Worm (Caenorhabditis elegans) whole organism, young adult: Measurements from ENCODE around the gene glb-14.
"Not testable (repeated sequence)": the region's sequence is repeated elsewhere in the genome, so short reads cannot be mapped to it uniquely, and the experiment has no call there.

ENCODE experiments used
- B0261.1 ChIP-seq: sonication (generic microtip); optimal IDR thresholded peaks from 2 replicates; lab custom pipeline; 2016; ENCODE audit warnings: mild to moderate bottlenecking, missing genetic modification characterization, moderate library complexity, missing compliant biosample characterization
- B0336.3 ChIP-seq: fragments of 200-800 bp; sonication (Bioruptor generic); IDR thresholded peaks from 2 replicates; pipeline ENCODE4 v1.3.6; 2022; ENCODE audit warnings: missing genetic modification characterization, missing compliant biosample characterization
- F22D6.2 ChIP-seq: sonication (generic microtip); optimal IDR thresholded peaks from 2 replicates; lab custom pipeline; 2016; ENCODE audit warnings: mild to moderate bottlenecking, missing genetic modification characterization, missing compliant biosample characterization
- F33H1.4 ChIP-seq: fragments of 200-800 bp; sonication (Bioruptor generic); IDR thresholded peaks from 2 replicates; pipeline ENCODE4 v1.3.6; 2022; ENCODE audit warnings: missing genetic modification reagents, missing genetic modification characterization, missing compliant biosample characterization
- F37B4.10 ChIP-seq: fragments of 200-800 bp; sonication (Bioruptor generic); IDR thresholded peaks from 2 replicates; pipeline ENCODE4 v1.3.6; 2022; ENCODE audit warnings: missing genetic modification characterization, missing compliant biosample characterization
- Y53G8AR.9 ChIP-seq: fragments of 200-800 bp; sonication (Bioruptor generic); conservative IDR thresholded peaks from 2 replicates; pipeline ENCODE4 v1.3.6; 2022; ENCODE audit warnings: missing genetic modification reagents, missing genetic modification characterization, missing compliant biosample characterization
- Y79H2A.3 ChIP-seq: fragments of 200-800 bp; sonication (Bioruptor generic); conservative IDR thresholded peaks from 2 replicates; pipeline ENCODE4 v1.3.6; 2022; ENCODE audit warnings: missing genetic modification reagents, missing genetic modification characterization, missing compliant biosample characterization
- Y95B8A.8 ChIP-seq: fragments of 200-800 bp; sonication (Bioruptor generic); IDR thresholded peaks from 2 replicates; pipeline ENCODE4 v1.3.6; 2022; ENCODE audit warnings: missing genetic modification reagents, missing genetic modification characterization, missing compliant biosample characterization
- ZK185.1 ChIP-seq: sonication (generic microtip); optimal IDR thresholded peaks from 2 replicates; lab custom pipeline; 2016; ENCODE audit warnings: mild to moderate bottlenecking, missing genetic modification characterization, missing compliant biosample characterization; ENCODE audit not compliant: poor library complexity, severe bottlenecking
- akir-1 ChIP-seq: fragments of 200-800 bp; sonication (Bioruptor generic); optimal IDR thresholded peaks from 2 replicates; lab custom pipeline; 2018; ENCODE audit warnings: mild to moderate bottlenecking, missing genetic modification characterization, moderate library complexity, missing compliant biosample characterization
- atf-7 ChIP-seq: sonication (generic microtip); optimal IDR thresholded peaks from 2 replicates; lab custom pipeline; 2017; ENCODE audit warnings: mild to moderate bottlenecking, missing genetic modification characterization, missing compliant biosample characterization
- attf-3 ChIP-seq: fragments of 200-800 bp; sonication (Bioruptor generic); conservative IDR thresholded peaks from 2 replicates; pipeline ENCODE4 v1.3.6; 2022; ENCODE audit warnings: missing genetic modification reagents, missing genetic modification characterization, missing compliant biosample characterization
- attf-6 ChIP-seq: fragments of 200-800 bp; sonication (Bioruptor generic); IDR thresholded peaks from 2 replicates; pipeline ENCODE4 v1.3.6; 2022; ENCODE audit warnings: missing genetic modification reagents, missing genetic modification characterization, missing compliant biosample characterization
- bed-2 ChIP-seq: fragments of 200-800 bp; sonication (Bioruptor generic); IDR thresholded peaks from 2 replicates; pipeline ENCODE4 v1.3.6; 2022; ENCODE audit warnings: missing genetic modification reagents, missing genetic modification characterization, missing compliant biosample characterization
- cebp-1 ChIP-seq, 2 experiments: fragments of 200-800 bp in 1 of 2; sonication (Bioruptor generic) in 1 of 2; sonication (generic microtip) in 1 of 2; IDR thresholded peaks in 1 of 2; optimal IDR thresholded peaks in 1 of 2; 2 replicates each; pipeline versions ENCODE4 v1.3.6 to Lab custom; 2017 to 2022; ENCODE audit warnings: missing compliant biosample characterization in 2 of 2, missing genetic modification characterization in 2 of 2, mild to moderate bottlenecking in 1 of 2, missing genetic modification reagents in 1 of 2, moderate library complexity in 1 of 2
- ceh-91 ChIP-seq: fragments of 200-800 bp; sonication (Bioruptor generic); IDR thresholded peaks from 2 replicates; pipeline ENCODE4 v1.3.6; 2022; ENCODE audit warnings: missing genetic modification reagents, missing genetic modification characterization, missing compliant biosample characterization
- dox-1 ChIP-seq: fragments of 200-800 bp; sonication (Bioruptor generic); IDR thresholded peaks from 2 replicates; pipeline ENCODE4 v1.3.6; 2022; ENCODE audit warnings: missing genetic modification reagents, missing genetic modification characterization, missing compliant biosample characterization
- egl-18 ChIP-seq: fragments of 200-800 bp; sonication (Bioruptor generic); IDR thresholded peaks from 2 replicates; pipeline ENCODE4 v1.3.6; 2022; ENCODE audit warnings: missing genetic modification reagents, missing genetic modification characterization, missing compliant biosample characterization
- egrh-3 ChIP-seq: fragments of 200-800 bp; sonication (Bioruptor generic); IDR thresholded peaks from 2 replicates; pipeline ENCODE4 v1.3.6; 2022; ENCODE audit warnings: missing genetic modification reagents, missing genetic modification characterization, missing compliant biosample characterization
- ekl-4 ChIP-seq: fragments of 200-800 bp; sonication (Bioruptor generic); IDR thresholded peaks from 2 replicates; pipeline ENCODE4 v1.3.6; 2022; ENCODE audit warnings: missing genetic modification reagents, missing genetic modification characterization, missing compliant biosample characterization
- gei-17 ChIP-seq: fragments of 200-800 bp; sonication (Bioruptor generic); optimal IDR thresholded peaks from 2 replicates; lab custom pipeline; 2018; ENCODE audit warnings: mild to moderate bottlenecking, missing genetic modification characterization, missing compliant biosample characterization
- hmg-1.2 ChIP-seq: fragments of 200-800 bp; sonication (Bioruptor generic); IDR thresholded peaks from 2 replicates; pipeline ENCODE4 v1.3.6; 2022; ENCODE audit warnings: missing genetic modification reagents, missing genetic modification characterization, missing compliant biosample characterization
- let-607 ChIP-seq, 2 experiments: fragments of 200-800 bp in 1 of 2; sonication (Bioruptor generic) in 1 of 2; sonication (generic microtip) in 1 of 2; optimal IDR thresholded peaks; 2 replicates each; lab custom pipeline; 2016 to 2018; ENCODE audit warnings: mild to moderate bottlenecking in 2 of 2, missing compliant biosample characterization in 2 of 2, missing genetic modification characterization in 2 of 2, moderate library complexity in 2 of 2, missing genotype in 1 of 2
- lin-54 ChIP-seq: fragments of 200-800 bp; sonication (Bioruptor generic); optimal IDR thresholded peaks from 2 replicates; lab custom pipeline; 2018; ENCODE audit warnings: mild to moderate bottlenecking, missing genetic modification characterization, missing compliant biosample characterization
- lir-1 ChIP-seq: fragments of 200-800 bp; sonication (Bioruptor generic); conservative IDR thresholded peaks from 2 replicates; pipeline ENCODE4 v1.3.6; 2022; ENCODE audit warnings: missing genetic modification reagents, missing genetic modification characterization, missing compliant biosample characterization
- lsl-1 ChIP-seq: fragments of 200-800 bp; sonication (Bioruptor generic); optimal IDR thresholded peaks from 2 replicates; lab custom pipeline; 2018; ENCODE audit warnings: mild to moderate bottlenecking, missing genetic modification characterization, moderate library complexity, missing compliant biosample characterization
- madf-3 ChIP-seq: fragments of 200-800 bp; sonication (Bioruptor generic); IDR thresholded peaks from 2 replicates; pipeline ENCODE4 v1.3.6; 2022; ENCODE audit warnings: missing genetic modification reagents, missing genetic modification characterization, missing compliant biosample characterization
- madf-6 ChIP-seq: fragments of 200-800 bp; sonication (Bioruptor generic); IDR thresholded peaks from 2 replicates; pipeline ENCODE4 v1.3.6; 2022; ENCODE audit warnings: missing genetic modification reagents, missing genetic modification characterization, missing compliant biosample characterization
- madf-8 ChIP-seq: fragments of 200-800 bp; sonication (Bioruptor generic); conservative IDR thresholded peaks from 2 replicates; pipeline ENCODE4 v1.3.6; 2022; ENCODE audit warnings: missing genetic modification reagents, missing genetic modification characterization, missing compliant biosample characterization
- mcd-1 ChIP-seq: fragments of 200-800 bp; sonication (Bioruptor generic); IDR thresholded peaks from 2 replicates; pipeline ENCODE4 v1.3.6; 2022; ENCODE audit warnings: missing genetic modification reagents, missing genetic modification characterization, missing compliant biosample characterization
- nhr-80 ChIP-seq: sonication (generic microtip); optimal IDR thresholded peaks from 2 replicates; lab custom pipeline; 2016; ENCODE audit warnings: missing genetic modification characterization, missing compliant biosample characterization
- nhr-90 ChIP-seq: sonication (generic microtip); optimal IDR thresholded peaks from 2 replicates; lab custom pipeline; 2016; ENCODE audit warnings: missing genotype, mild to moderate bottlenecking, missing genetic modification characterization, missing compliant biosample characterization
- pbrm-1 ChIP-seq: fragments of 200-800 bp; sonication (Bioruptor generic); IDR thresholded peaks from 2 replicates; pipeline ENCODE4 v1.3.6; 2022; ENCODE audit warnings: missing genetic modification reagents, missing genetic modification characterization, missing compliant biosample characterization
- rec-8 ChIP-seq, 2 experiments: sonication (generic microtip); optimal IDR thresholded peaks; 2 replicates each; lab custom pipeline; 2016; ENCODE audit warnings: mild to moderate bottlenecking in 2 of 2, missing genetic modification characterization in 2 of 2, missing genetic modification reagents in 2 of 2, missing genotype in 2 of 2, missing biosample characterization in 1 of 2, missing compliant biosample characterization in 1 of 2, moderate library complexity in 1 of 2
- snpc-4 ChIP-seq, 5 experiments: fragments of 150-350 bp in 1 of 5; sonication (generic microtip) in 4 of 5; optimal IDR thresholded peaks; 2 replicates each; lab custom pipeline; 2014 to 2018; ENCODE audit warnings: missing genetic modification characterization in 5 of 5, missing biosample characterization in 3 of 5, antibody characterized with exemption in 2 of 5, mild to moderate bottlenecking in 2 of 5, missing compliant biosample characterization in 2 of 5, missing genotype in 2 of 5, moderate library complexity in 2 of 5, missing genetic modification reagents in 1 of 5
- somi-1 ChIP-seq: fragments of 200-800 bp; sonication (Bioruptor generic); optimal IDR thresholded peaks from 2 replicates; lab custom pipeline; 2018; ENCODE audit warnings: mild to moderate bottlenecking, missing genetic modification characterization, missing compliant biosample characterization
- tlf-1 ChIP-seq: fragments of 200-800 bp; sonication (Bioruptor generic); optimal IDR thresholded peaks from 2 replicates; lab custom pipeline; 2018; ENCODE audit warnings: mild to moderate bottlenecking, missing genetic modification characterization, missing compliant biosample characterization
- ztf-18 ChIP-seq: sonication (generic microtip); optimal IDR thresholded peaks from 2 replicates; lab custom pipeline; 2016; ENCODE audit warnings: missing genotype, mild to moderate bottlenecking, missing genetic modification characterization, missing compliant biosample characterization
- ztf-26 ChIP-seq: sonication (generic microtip); optimal IDR thresholded peaks from 2 replicates; lab custom pipeline; 2017; ENCODE audit warnings: missing genetic modification characterization, missing compliant biosample characterization
- ztf-3 ChIP-seq: fragments of 200-800 bp; sonication (Bioruptor generic); optimal IDR thresholded peaks from 2 replicates; lab custom pipeline; 2018; ENCODE audit warnings: mild to moderate bottlenecking, missing genetic modification characterization, missing compliant biosample characterization

The glb-14 gene

DNA sequence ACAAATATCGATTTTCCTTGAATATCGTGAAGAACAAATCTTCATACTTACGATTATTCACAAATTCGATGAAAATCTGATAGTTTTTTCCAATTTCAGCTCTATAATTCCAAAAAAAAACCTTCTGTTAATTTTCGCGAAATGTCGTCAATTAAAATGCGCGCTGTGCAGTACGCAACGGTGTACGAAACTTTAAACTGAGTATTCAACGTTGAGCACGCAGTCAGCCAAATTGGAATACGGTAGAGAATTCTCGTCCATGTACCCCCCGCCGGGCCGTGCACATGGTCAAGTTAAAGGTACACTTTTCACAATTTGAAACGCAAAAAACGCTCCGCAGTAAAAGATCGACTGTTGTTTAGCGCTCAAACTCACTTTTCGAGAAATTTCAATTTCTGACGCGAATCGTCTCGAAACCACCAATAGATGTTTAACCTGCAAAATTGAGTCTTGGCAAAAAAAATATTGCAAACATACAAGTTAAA, 45.4 kb upstream of the glb-14 start, which contains the start of gene F28F8.7 (continued):
- TF ChIP-seq egl-18 (GFP tag; lab: Robert Waterston, UW) (0 out of 2 replicates have a peak, but pooled peaks have one; percentile 25), snpc-4 (tag; optimal IDR thresholded peaks at IDR 0.05; lab: Kevin White, UChicago) (peak in 2 of 4 experiments; percentile 63 to 82), rec-8 (tag; optimal IDR thresholded peaks at IDR 0.05; lab: Kevin White, UChicago) (peak; percentile 26 to 55), ZK185.1 (tag; lab: Kevin White, UChicago) (peak; percentile 61), pbrm-1 (GFP tag; lab: Robert Waterston, UW) (peak; percentile 84), egrh-3 (0 out of 2 replicates have a peak, but pooled peaks have one; percentile 15), attf-6 (GFP tag; lab: Robert Waterston, UW) (peak; percentile 48; the same call in 1 of the 2 replicates), F33H1.4 (GFP tag; lab: Robert Waterston, UW) (peak; percentile 71), ekl-4 (GFP tag; lab: Robert Waterston, UW) (peak; percentile 51; the same call in 1 of the 2 replicates), Y95B8A.8 (GFP tag; lab: Robert Waterston, UW) (peak; percentile 79), somi-1 (GFP tag; lab: Kevin White, UChicago) (peak; percentile 38), atf-7 (tag; lab: Kevin White, UChicago) (peak; percentile 79), let-607 (tag; optimal IDR thresholded peaks at IDR 0.05; lab: Kevin White, UChicago) (peak; percentile 51 to 85), mcd-1 (GFP tag; lab: Robert Waterston, UW) (peak; percentile 93), cebp-1 (GFP tag; IDR thresholded peaks at IDR 0.05; lab: Robert Waterston, UW) (peak; percentile 74), cebp-1 (tag; optimal IDR thresholded peaks at IDR 0.05; lab: Kevin White, UChicago) (peak; percentile 78), ztf-3 (GFP tag; lab: Kevin White, UChicago) (peak; percentile 46), ztf-26 (tag; lab: Kevin White, UChicago) (peak; percentile 44), lir-1 (GFP tag; lab: Robert Waterston, UW) (peak; percentile 63), B0336.3 (GFP tag; lab: Robert Waterston, UW) (peak; percentile 77; the same call in 1 of the 2 replicates), madf-6 (GFP tag; lab: Robert Waterston, UW) (peak; percentile 50), madf-3 (GFP tag; lab: Robert Waterston, UW) (peak; percentile 69; the same call in 1 of the 2 replicates), akir-1 (GFP tag; lab: Kevin White, UChicago) (peak; percentile 18), F22D6.2 (peak; percentile 55), Y53G8AR.9 (GFP tag; lab: Robert Waterston, UW) (peak; percentile 91), dox-1 (GFP tag; lab: Robert Waterston, UW) (peak; percentile 95), Y79H2A.3 (GFP tag; lab: Robert Waterston, UW) (peak; percentile 45), hmg-1.2 (GFP tag; lab: Robert Waterston, UW) (peak; percentile 96), lin-54 (GFP tag; lab: Kevin White, UChicago) (peak; percentile 79), nhr-80 (tag; lab: Kevin White, UChicago) (peak; percentile 75), madf-8 (GFP tag; lab: Robert Waterston, UW) (peak; percentile 40; the same call in 1 of the 2 replicates), ztf-18 (tag; lab: Kevin White, UChicago) (peak; percentile 42), F37B4.10 (GFP tag; lab: Robert Waterston, UW) (0 out of 2 replicates have a peak, but pooled peaks have one; percentile 31), lsl-1 (GFP tag; lab: Kevin White, UChicago) (peak; percentile 42), nhr-90 (peak; percentile 34), B0261.1 (tag; lab: Kevin White, UChicago) (peak; percentile 17), attf-3 (GFP tag; lab: Robert Waterston, UW) (peak; percentile 88), ceh-91 (peak; percentile 59; the same call in 1 of the 2 replicates), tlf-1 (GFP tag; lab: Kevin White, UChicago) (peak; percentile 81), bed-2 (GFP tag; lab: Robert Waterston, UW) (peak; percentile 90; the same call in 1 of the 2 replicates), gei-17 (peak; percentile 25)
- TF ChIP-seq snpc-4 (GFP tag; optimal IDR thresholded peaks at IDR 0.05; lab: Kevin White, UChicago): not testable (repeated sequence)
- TF ChIP-seq, all 124 proteins: peak for 65; not testable (repeated sequence) for 59
